Fruit fly (Drosophila melanogaster) S2 (cell line): ENCODE results near the gene Pfdn2.

Experiments used
- CG8478 ChIP-seq: fragments of >200 bp; optimal IDR thresholded peaks from 2 replicates; lab custom pipeline; 2018
- CTCF ChIP-seq, 2 experiments: fragments of >200 bp; optimal IDR thresholded peaks; 2 replicates each; lab custom pipeline; 2018

DNA sequence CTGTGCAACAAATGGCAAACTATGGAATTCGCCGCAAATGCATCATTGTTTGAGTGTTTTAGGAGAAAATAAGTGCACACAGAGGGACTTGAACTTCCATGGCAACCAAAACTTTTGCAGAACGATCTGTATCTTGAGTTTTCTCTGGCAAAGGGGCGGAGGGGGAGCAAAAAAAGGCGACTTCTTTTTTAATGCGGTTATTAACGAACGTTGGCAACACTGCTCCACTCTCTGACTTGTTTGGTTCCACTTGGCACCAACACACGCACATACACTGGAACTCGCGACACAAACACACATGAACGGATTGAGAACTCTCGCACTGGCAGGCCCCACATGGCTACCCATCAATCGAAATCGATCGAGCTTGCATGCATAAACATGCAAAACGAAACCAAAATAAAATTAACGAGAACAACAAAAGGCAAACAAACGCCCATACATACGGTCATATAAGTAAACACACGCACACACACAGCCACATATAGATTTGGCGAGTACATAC lies 45.3 kb upstream of the Pfdn2 start:
- TF ChIP-seq CTCF (optimal IDR thresholded peaks at IDR 0.05; lab: Kevin White, UChicago) (no peak), CG8478 (no peak)
